Worm (Caenorhabditis elegans): Measurements from ENCODE around the gene mec-1.

- TF ChIP-seq tbp1 (GFP tag; optimal IDR thresholded peaks at IDR 0.05) (no peak), ccch-3 (GFP tag; optimal IDR thresholded peaks at IDR 0.05) (no peak)
Observed at ce11 chrV:6989626-6990138, 33.3 kb downstream of the mec-1 start, which contains the start of gene nhr-140.

All from whole organism, young adult.